Fruit fly (Drosophila melanogaster) ovary, adult (tissue): ENCODE measurements around the gene CG33648.

Experiments
- CG17801 ChIP-seq: fragments of 200-800 bp; optimal IDR thresholded peaks from 2 replicates; lab custom pipeline; 2019; ENCODE audit warnings: missing biosample characterization, mild to moderate bottlenecking, missing genetic modification characterization, moderate library complexity; ENCODE audit not compliant: partially characterized antibody

The CG33648 gene

dm6 chr2L:14492819-14493218 is 31.3 kb upstream of the CG33648 start:
- no peak for TF ChIP-seq CG17801 (GFP tag; lab: Kevin White, UChicago)

DNA sequence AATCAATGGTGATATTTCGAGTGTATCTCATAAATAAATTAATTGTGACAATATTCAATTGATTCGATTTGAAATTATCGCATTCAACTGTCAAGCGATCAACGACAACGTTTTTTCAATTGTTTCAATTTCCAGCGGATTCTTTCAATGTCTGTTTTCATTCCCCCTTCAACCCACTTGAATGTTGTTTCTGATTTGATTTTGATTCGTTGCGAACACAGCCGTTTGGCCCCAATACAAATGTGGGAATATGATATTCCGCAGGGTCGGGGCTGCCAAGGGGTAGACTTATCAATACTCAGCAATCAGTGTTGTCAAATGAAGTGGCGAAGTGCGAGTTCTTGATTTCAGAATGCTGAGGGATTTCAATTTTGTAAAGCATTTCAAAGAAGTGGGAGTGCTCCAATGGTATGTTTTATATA is 29.2 kb upstream of the CG33648 start:
- no peak for TF ChIP-seq CG17801 (GFP tag; lab: Kevin White, UChicago)

DNA sequence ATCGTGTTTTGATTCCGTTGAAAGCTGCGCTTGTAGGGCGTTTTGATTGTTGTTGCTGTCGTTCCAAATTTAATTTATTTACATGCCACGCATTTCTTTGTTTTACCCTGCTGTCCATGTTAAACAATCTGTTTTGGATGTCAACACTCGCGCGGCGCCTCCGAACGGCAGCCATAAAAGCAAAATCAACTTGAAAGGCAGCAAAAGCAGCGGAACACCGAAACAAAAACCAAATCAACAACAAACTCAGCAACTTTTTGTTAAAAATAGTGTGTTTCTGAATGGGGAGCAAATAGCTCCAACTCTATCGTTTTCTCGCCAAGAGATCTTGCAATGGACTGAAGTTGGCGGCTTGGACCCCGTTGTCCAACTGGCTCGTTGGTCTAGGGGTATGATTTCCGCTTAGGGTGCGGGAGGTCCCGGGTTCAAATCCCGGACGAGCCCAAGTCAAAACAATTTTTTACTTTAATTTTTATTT is 28.6 kb upstream of the CG33648 start:
- no peak for TF ChIP-seq CG17801 (GFP tag; lab: Kevin White, UChicago)

dm6 chr2L:14496348-14496747 is 27.8 kb upstream of the CG33648 start:
- no peak for TF ChIP-seq CG17801 (GFP tag; lab: Kevin White, UChicago)

DNA sequence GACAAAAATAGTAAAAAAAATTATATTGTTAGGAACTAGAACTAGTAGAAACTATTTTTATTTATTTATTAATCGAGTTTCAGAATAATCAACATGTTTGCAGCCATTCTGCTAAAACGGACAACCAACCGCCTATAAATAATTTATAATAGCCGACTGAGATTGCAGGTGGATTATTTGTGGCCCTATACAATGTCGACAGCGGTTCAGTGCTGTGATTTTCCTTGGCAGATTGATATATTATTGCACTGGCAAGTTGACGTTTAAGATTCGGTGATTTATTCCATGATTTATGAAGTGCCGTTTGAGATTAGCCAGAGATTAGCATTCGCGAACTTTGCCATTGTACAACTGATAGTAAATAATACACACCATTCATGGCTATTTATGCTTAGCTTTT is 27.2 kb upstream of the CG33648 start:
- TF ChIP-seq CG17801 (GFP tag; lab: Kevin White, UChicago), result no peak

DNA sequence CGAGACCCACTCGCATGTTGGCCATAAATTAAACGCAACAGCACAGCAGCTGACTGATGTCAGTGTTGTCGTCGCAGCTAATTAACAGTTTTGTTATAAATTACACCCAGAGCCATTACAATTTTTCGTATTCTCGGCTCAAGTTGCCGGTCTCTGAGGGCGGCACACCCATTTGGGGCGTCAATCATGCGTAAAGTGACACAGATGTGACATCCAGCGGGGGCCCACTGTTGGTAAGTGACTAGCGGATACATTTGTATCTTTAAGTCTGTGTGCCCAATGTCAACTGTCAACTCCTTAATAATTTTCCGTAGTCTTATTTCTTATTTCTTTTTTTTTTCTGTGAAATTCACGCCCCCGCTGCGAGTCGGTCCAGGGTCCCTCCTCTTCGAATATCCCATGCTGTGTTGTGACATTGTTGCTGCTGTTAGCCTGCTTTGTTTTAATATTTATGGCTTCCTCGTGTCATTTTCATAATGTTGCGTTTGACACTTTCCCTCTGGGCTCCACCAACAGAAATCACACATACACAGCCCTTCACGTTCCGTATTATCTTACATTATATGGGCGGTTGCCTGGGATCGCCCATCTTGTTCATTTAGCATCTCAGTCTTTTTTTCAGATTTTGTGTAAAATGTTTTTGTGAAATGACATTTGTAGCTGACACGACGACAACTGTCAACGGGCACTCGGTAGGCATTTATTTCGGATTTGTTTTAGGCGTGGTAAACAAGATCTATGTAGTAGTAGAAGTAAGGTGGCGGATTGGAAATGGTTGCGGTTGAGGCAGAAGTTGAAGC is 26.5 kb upstream of the CG33648 start:
- TF ChIP-seq CG17801 (GFP tag; lab: Kevin White, UChicago), result no peak

dm6 chr2L:14498445-14499062 is 25.6 kb upstream of the CG33648 start:
- no peak for TF ChIP-seq CG17801 (GFP tag; lab: Kevin White, UChicago)

dm6 chr2L:14499078-14499477 is 25.0 kb upstream of the CG33648 start:
- TF ChIP-seq CG17801 (GFP tag; lab: Kevin White, UChicago), result no peak

DNA sequence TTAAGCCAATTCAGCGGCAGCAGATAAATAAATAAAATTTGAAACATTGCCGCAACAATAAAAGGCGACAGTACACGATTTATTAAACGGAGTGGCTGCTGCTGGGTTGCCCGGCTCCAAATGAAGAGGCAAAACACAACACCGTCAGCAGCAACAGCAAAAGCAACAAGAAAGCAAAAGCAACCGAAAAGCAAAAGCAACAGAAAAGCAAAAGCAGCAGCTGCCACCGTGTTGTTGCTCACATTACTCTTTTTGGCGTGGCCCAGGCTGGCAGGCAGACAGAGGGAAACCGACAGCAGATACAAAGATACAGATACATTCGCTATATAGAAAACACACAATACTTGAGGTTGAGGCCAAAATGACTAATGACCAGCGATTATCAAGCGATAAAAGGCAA is 24.6 kb upstream of the CG33648 start:
- TF ChIP-seq CG17801 (GFP tag; lab: Kevin White, UChicago), result no peak

DNA sequence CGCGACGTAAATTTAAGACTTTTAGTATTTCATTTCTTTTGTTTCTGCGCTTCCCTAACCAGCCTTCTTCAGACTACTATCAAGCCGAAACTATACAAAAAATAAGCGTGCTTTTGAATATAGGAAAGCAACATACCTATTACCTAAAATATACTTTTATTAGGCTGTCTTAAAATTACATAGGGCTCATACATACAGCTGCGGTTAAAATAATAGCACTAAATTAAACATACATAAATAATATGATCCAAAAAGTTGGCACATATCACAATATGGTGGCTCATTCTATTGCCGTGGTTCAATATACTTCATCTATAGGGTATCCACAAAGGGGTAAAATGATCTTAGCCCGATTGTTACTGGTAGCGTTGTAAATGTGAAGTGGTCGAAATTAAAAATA is 23.7 kb upstream of the CG33648 start:
- TF ChIP-seq CG17801 (GFP tag; lab: Kevin White, UChicago), result no peak

DNA sequence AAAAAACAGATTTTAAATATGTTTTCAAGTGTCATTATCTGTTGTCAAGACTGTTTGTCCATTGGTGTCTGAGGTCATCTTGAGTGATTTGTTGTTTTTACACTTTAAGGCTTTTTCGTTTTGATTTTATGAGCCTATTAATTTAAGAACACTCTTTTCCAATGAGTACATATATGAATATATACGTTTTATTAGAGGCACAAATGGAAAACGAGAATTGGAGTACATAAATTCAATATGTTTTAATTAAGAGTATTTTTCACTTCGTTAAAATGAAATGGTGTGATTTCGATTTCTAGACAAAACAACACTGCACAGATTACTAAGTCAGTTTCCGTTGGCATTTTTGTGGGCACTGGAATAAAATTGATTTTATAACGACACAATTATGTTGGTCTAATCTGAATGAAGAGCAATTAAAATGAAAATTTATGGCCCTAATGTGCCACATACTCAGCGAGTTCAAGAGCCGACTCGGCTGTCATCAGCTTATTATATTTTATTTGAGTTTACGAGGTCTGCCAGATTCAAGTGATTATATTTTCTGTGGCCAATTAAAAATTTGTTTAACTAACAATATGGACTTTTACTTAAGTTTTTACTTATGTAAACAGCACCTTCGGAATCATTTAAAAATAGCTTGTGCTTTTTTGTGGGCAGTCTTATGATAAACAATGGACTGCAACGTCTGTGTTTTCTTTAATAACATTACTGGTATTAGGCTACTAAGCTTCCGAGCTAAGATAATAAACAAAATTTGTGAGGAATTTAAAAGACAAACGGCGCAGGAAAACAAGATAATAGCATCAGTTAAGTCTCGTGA is 22.8 kb upstream of the CG33648 start:
- no peak for TF ChIP-seq CG17801 (GFP tag; lab: Kevin White, UChicago)

DNA sequence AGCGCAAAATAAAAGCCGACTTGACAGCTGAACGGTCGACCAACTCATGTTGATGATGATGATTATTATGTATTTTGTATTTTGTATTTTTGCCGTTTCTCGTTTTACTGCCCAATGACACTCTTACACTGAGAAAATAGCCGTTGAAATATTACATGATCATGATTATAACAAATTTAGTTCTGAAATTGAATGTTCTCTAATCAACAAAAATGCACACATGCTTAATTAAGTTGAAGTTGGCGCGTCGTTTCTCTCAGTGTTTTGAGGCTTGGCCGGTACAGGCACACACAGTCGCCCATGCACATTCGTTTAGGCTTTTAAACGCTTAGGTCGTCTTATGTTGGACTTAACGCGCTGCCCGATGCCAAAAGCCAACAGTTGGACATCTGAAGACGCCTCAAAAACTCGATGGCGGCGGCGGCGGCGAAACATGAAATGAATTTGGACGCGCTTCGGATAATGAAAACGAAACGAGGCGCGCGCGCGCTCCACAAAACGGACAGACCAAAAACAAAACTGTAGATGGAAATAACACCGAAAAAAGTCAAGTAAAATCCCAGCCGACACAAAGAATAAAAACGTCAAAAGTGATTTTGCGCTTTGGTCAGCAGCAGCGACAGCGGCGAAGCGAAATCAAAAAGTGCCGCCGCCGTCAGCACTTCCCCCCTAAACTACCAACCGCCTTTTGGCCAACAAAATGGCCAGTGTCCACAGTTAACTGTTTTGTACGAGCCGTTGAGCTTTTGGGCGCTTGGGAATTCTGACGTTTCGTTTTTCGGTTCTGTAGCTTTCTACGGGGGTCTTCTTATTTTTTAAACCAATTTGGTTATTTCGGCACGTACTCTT is 21.3 kb upstream of the CG33648 start:
- TF ChIP-seq CG17801 (GFP tag; lab: Kevin White, UChicago), result no peak

DNA sequence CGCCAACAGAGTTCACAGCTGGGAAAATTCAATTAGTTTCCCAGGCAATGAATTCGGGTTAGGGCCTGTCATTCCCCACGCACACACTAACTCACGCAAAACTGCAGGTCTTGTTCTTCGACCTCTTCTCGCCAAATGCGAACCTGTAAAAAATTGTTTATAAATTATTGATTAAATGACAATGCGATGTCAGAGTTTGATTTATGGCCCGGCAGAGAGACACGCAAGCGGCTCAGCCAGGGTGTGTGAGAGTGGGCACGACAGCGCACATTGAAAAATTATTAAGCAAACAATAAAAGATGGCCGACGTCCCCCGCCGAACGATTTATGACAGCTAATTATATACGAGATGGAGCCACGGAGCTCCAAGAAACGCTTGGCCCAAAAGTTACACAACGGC is 20.5 kb upstream of the CG33648 start:
- no peak for TF ChIP-seq CG17801 (GFP tag; lab: Kevin White, UChicago)
